Worm (Caenorhabditis elegans): ENCODE results near the gene rpl-11.2.

DNA sequence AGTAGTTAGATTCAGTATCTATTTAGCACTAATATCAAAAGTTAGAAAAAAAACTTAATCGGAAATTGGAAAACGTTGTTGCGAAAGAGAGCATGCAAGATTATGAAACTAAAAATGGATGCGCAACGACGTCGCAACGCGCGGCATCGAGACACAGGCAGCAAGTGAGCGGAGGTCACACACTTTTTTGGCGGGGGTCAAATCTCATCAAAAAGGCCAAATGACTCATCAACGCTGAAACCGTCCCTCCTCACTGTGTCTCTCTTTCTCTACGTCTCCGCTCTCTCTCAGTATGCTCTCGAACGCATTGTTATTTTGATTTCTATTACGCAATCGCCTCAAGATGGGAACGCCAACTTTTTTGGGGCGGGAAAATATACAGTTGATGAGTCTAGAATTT lies 16.0 kb upstream of the rpl-11.2 start:
- no peak for TF ChIP-seq flt-1 (GFP tag; IDR thresholded peaks at IDR 0.05)
- no peak for TF ChIP-seq klf-2 (GFP tag; conservative IDR thresholded peaks at IDR 0.05)
- TF ChIP-seq ref-1 (GFP tag; conservative IDR thresholded peaks at IDR 0.05) = no peak
- no peak for TF ChIP-seq cog-1 (tag; optimal IDR thresholded peaks at IDR 0.05)
- no peak for TF ChIP-seq ztf-29 (GFP tag; IDR thresholded peaks at IDR 0.05)
- TF ChIP-seq med-1 (GFP tag; optimal IDR thresholded peaks at IDR 0.05; ENCODE audit: insufficient read depth) = no peak
- no peak for TF ChIP-seq ztf-23 (GFP tag; IDR thresholded peaks at IDR 0.05)
